Fruit fly (Drosophila melanogaster): Measurements from ENCODE around the gene CG31697.

The CG31697 gene

dm6 chr2L:19506323-19506722 is 28.9 kb upstream of the CG31697 start (continued):
- no peak for TF ChIP-seq CG6654 (GFP tag; optimal IDR thresholded peaks at IDR 0.05)

dm6 chr2L:19508361-19508918 is 26.8 kb upstream of the CG31697 start, which contains the start of gene cyst:
TSS of gene cyst (minus strand) at chr2L:19508764.
- TF ChIP-seq CG33557 (GFP tag; optimal IDR thresholded peaks at IDR 0.05) (no peak), CG5180 (GFP tag; optimal IDR thresholded peaks at IDR 0.05) (no peak), CG9797 (GFP tag; optimal IDR thresholded peaks at IDR 0.05) (peak; percentile 93), CG31441 (GFP tag; IDR thresholded peaks at IDR 0.05) (no peak), CG10462 (GFP tag; optimal IDR thresholded peaks at IDR 0.05) (no peak), CG14441 (GFP tag; IDR thresholded peaks at IDR 0.05) (no peak), CG12942 (GFP tag; optimal IDR thresholded peaks at IDR 0.05) (no peak), Sin3A (optimal IDR thresholded peaks at IDR 0.05) (peak; percentile 97), repo (GFP tag; optimal IDR thresholded peaks at IDR 0.05) (peak; percentile 44), ERR (GFP tag; optimal IDR thresholded peaks at IDR 0.05) (peak; percentile 23), Dip2 (GFP tag; IDR thresholded peaks at IDR 0.05) (no peak), vvl (GFP tag; IDR thresholded peaks at IDR 0.05) (peak; percentile 75), CG13296 (GFP tag; optimal IDR thresholded peaks at IDR 0.05) (no peak), Fer3 (tag; optimal IDR thresholded peaks at IDR 0.05) (no peak), BtbVII (GFP tag; optimal IDR thresholded peaks at IDR 0.05) (no peak), Hr39 (optimal IDR thresholded peaks at IDR 0.05) (no peak), Abd-B (GFP tag; optimal IDR thresholded peaks at IDR 0.05) (peak; percentile 51), CG1792 (GFP tag; optimal IDR thresholded peaks at IDR 0.05) (peak; percentile 6), HmgZ (tag; optimal IDR thresholded peaks at IDR 0.05) (peak; percentile 76), CG18262 (tag; optimal IDR thresholded peaks at IDR 0.05) (no peak), ato (GFP tag; IDR thresholded peaks at IDR 0.05; ENCODE audit: partially characterized antibody) (peak; percentile 94), HHEX (GFP tag; optimal IDR thresholded peaks at IDR 0.05) (no peak), CG10654 (GFP tag; optimal IDR thresholded peaks at IDR 0.05) (peak; percentile 9), CG6791 (GFP tag; IDR thresholded peaks at IDR 0.05; ENCODE audit: partially characterized antibody) (peak; percentile 97), Dip3 (GFP tag; optimal IDR thresholded peaks at IDR 0.05) (peak; percentile 39), CG10431 (GFP tag; optimal IDR thresholded peaks at IDR 0.05) (no peak), CG14014 (GFP tag; IDR thresholded peaks at IDR 0.05) (no peak), Atf-2 (GFP tag; optimal IDR thresholded peaks at IDR 0.05) (no peak), klu (GFP tag; IDR thresholded peaks at IDR 0.05) (peak; percentile 46; the same call in 1 of the 2 replicates), maf-S (GFP tag; optimal IDR thresholded peaks at IDR 0.05) (peak; percentile 34), CG14050 (GFP tag; IDR thresholded peaks at IDR 0.05) (no peak), slp2 (GFP tag; optimal IDR thresholded peaks at IDR 0.05) (no peak), chinmo (GFP tag; IDR thresholded peaks at IDR 0.05; ENCODE audit: partially characterized antibody) (peak; percentile 90), Xbp1 (GFP tag; optimal IDR thresholded peaks at IDR 0.05) (peak; percentile 38), Bdp1 (GFP tag; optimal IDR thresholded peaks at IDR 0.05) (no peak), CG8388 (GFP tag; optimal IDR thresholded peaks at IDR 0.05) (no peak), CG8765 (GFP tag; IDR thresholded peaks at IDR 0.05) (peak; percentile 18; the same call in 1 of the 2 replicates), ap (GFP tag; IDR thresholded peaks at IDR 0.05) (no peak), sisA (GFP tag; IDR thresholded peaks at IDR 0.05) (no peak; the same call in 1 of the 2 replicates), CG16813 (GFP tag; IDR thresholded peaks at IDR 0.05; ENCODE audit: partially characterized antibody) (peak; percentile 94), yki (optimal IDR thresholded peaks at IDR 0.05) (no peak), jumu (GFP tag; optimal IDR thresholded peaks at IDR 0.05) (peak; percentile 42), knrl (GFP tag; IDR thresholded peaks at IDR 0.05; ENCODE audit: partially characterized antibody) (peak; percentile 97), dmrt11E (tag; optimal IDR thresholded peaks at IDR 0.05) (no peak), chm (GFP tag; IDR thresholded peaks at IDR 0.05) (no peak), dysf (GFP tag; IDR thresholded peaks at IDR 0.05) (no peak), Trl (optimal IDR thresholded peaks at IDR 0.05) (no peak), Trl (GFP tag; optimal IDR thresholded peaks at IDR 0.05) (peak; percentile 60), inv (GFP tag; IDR thresholded peaks at IDR 0.05; ENCODE audit: partially characterized antibody) (peak; percentile 94)

All from whole organism, embryonic.